Worm (Caenorhabditis elegans) whole organism, L4 larva: Measurements from ENCODE around the gene ZK892.3.

Source experiments
- daf-8 ChIP-seq: fragments of 200-800 bp; sonication (Bioruptor generic); IDR thresholded peaks from 2 replicates; pipeline ENCODE4 v1.3.6; 2022; ENCODE audit warnings: missing genetic modification characterization, missing compliant biosample characterization
- fkh-10 ChIP-seq: fragments of 150-350 bp; optimal IDR thresholded peaks from 2 replicates; lab custom pipeline; 2014; ENCODE audit warnings: missing biosample characterization, missing genetic modification reagents, missing genetic modification characterization
- lin-13 ChIP-seq: fragments of 150-350 bp; optimal IDR thresholded peaks from 2 replicates; lab custom pipeline; 2014; ENCODE audit warnings: missing biosample characterization, missing genetic modification reagents, missing genetic modification characterization
- nhr-237 ChIP-seq: sonication (generic microtip); optimal IDR thresholded peaks from 2 replicates; lab custom pipeline; 2017; ENCODE audit warnings: missing biosample characterization, missing genetic modification characterization
- nhr-76 ChIP-seq: fragments of 150-350 bp; optimal IDR thresholded peaks from 2 replicates; lab custom pipeline; 2014; ENCODE audit warnings: missing biosample characterization, missing genetic modification characterization
- unc-62 ChIP-seq, 3 experiments: fragments of 150-350 bp in 1 of 3; sonication (generic microtip); optimal IDR thresholded peaks in 2 of 3; peaks in 1 of 3; 1 replicate in 1 of 3; 2 replicates in 2 of 3; lab custom pipeline; 2014 to 2017; ENCODE audit warnings: missing biosample characterization in 3 of 3, missing genetic modification characterization in 3 of 3, missing genetic modification reagents in 3 of 3, missing genotype in 1 of 3
- zag-1 ChIP-seq: fragments of 150-350 bp; optimal IDR thresholded peaks from 2 replicates; lab custom pipeline; 2014; ENCODE audit warnings: missing biosample characterization, missing genetic modification characterization
- zip-2 ChIP-seq: fragments of 150-350 bp; optimal IDR thresholded peaks from 2 replicates; lab custom pipeline; 2014; ENCODE audit warnings: missing biosample characterization, missing genetic modification characterization

ce11 chrII:10014384-10014783 is 12.7 kb downstream of the ZK892.3 start:
- TF ChIP-seq nhr-237 (tag; lab: Kevin White, UChicago) (no peak), nhr-76 (tag; lab: Kevin White, UChicago) (no peak), zag-1 (no peak), daf-8 (GFP tag; lab: Robert Waterston, UW) (no peak), lin-13 (GFP tag; lab: Kevin White, UChicago) (no peak), zip-2 (tag; lab: Kevin White, UChicago) (no peak), fkh-10 (GFP tag; lab: Kevin White, UChicago) (no peak), unc-62 (GFP tag; optimal IDR thresholded peaks at IDR 0.05 in 1 of 2; lab: Kevin White, UChicago) (peak in 1 of 2 experiments; percentile 72), unc-62 (tag; optimal IDR thresholded peaks at IDR 0.05; lab: Kevin White, UChicago) (no peak)
